Fruit fly (Drosophila melanogaster) whole organism, adult: Measurements from ENCODE around the gene AspRS-m.
A peak's percentile ranks its signal among the peaks of the same experiment; 100 is the strongest.

Experiments used
- CG11617 ChIP-seq: fragments of 200-800 bp; sonication (Bioruptor generic); optimal IDR thresholded peaks from 2 replicates; lab custom pipeline; 2017; ENCODE audit warnings: mild to moderate bottlenecking, missing biosample characterization, missing genetic modification reagents, missing genetic modification characterization
- CG12768 ChIP-seq: fragments of 200-800 bp; sonication (Bioruptor generic); optimal IDR thresholded peaks from 2 replicates; lab custom pipeline; 2017; ENCODE audit warnings: missing biosample characterization, missing genetic modification characterization, mild to moderate bottlenecking, moderate library complexity, missing genetic modification reagents
- CG14711 ChIP-seq: fragments of 200-800 bp; sonication (Bioruptor generic); optimal IDR thresholded peaks from 2 replicates; lab custom pipeline; 2018; ENCODE audit warnings: missing biosample characterization, mild to moderate bottlenecking, missing genetic modification characterization, moderate library complexity
- CG33017 ChIP-seq: fragments of 200-800 bp; sonication (Bioruptor generic); optimal IDR thresholded peaks from 2 replicates; lab custom pipeline; 2018; ENCODE audit warnings: missing biosample characterization, mild to moderate bottlenecking, missing genetic modification characterization, moderate library complexity
- CG7045 ChIP-seq: fragments of 200-800 bp; sonication (Bioruptor generic); optimal IDR thresholded peaks from 2 replicates; lab custom pipeline; 2017; ENCODE audit warnings: missing biosample characterization, mild to moderate bottlenecking, missing genetic modification characterization
- CG7101 ChIP-seq: fragments of 200-800 bp; sonication (Bioruptor generic); optimal IDR thresholded peaks from 2 replicates; lab custom pipeline; 2018; ENCODE audit warnings: missing biosample characterization, mild to moderate bottlenecking, missing genetic modification characterization, moderate library complexity
- Mnt ChIP-seq: fragments of 200-800 bp; sonication (Bioruptor generic); optimal IDR thresholded peaks from 2 replicates; lab custom pipeline; 2016; ENCODE audit warnings: missing biosample characterization, mild to moderate bottlenecking, missing genetic modification characterization
- bab1 ChIP-seq: fragments of 200-800 bp; sonication (Bioruptor generic); optimal IDR thresholded peaks from 3 replicates; lab custom pipeline; 2019; ENCODE audit warnings: missing biosample characterization, mild to moderate bottlenecking, missing genetic modification characterization, moderate library complexity
- cic ChIP-seq: fragments of 200-800 bp; sonication (Bioruptor generic); optimal IDR thresholded peaks from 2 replicates; lab custom pipeline; 2017; ENCODE audit warnings: missing biosample characterization, mild to moderate bottlenecking, missing genetic modification characterization, moderate library complexity
- kay ChIP-seq: fragments of 200-800 bp; sonication (Bioruptor generic); peaks from one replicate; lab custom pipeline; 2016; ENCODE audit warnings: missing biosample characterization, missing genetic modification characterization, borderline replicate concordance
- ovo ChIP-seq: fragments of 200-800 bp; sonication (Bioruptor generic); optimal IDR thresholded peaks from 2 replicates; lab custom pipeline; 2016; ENCODE audit warnings: missing biosample characterization, missing genetic modification characterization
- pad ChIP-seq: fragments of 200-800 bp; sonication (Bioruptor generic); optimal IDR thresholded peaks from 3 replicates; lab custom pipeline; 2017; ENCODE audit warnings: missing biosample characterization, missing genetic modification characterization, mild to moderate bottlenecking, moderate library complexity, missing genetic modification reagents
- toe ChIP-seq: fragments of 200-800 bp; sonication (Bioruptor generic); optimal IDR thresholded peaks from 2 replicates; lab custom pipeline; 2016; ENCODE audit warnings: missing biosample characterization, missing genetic modification characterization

DNA sequence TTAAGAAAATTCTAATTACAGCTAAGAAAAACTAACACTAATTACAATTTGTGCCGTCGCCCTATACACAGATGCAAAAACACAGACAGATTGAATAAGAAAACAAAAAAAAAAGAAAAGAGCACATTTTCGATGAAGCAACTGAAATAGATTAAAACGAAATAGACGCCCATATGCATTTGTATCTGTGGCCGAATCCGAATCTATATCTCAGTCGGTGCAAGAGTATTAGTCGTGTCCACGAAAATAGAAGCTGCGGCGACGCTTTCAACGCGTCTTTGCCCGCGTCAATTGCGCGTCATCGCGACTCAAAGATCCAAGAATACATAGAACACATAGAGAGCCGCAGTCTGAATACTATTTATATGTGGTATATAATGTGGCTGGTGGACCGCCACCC, 48.0 kb downstream of the AspRS-m start:
- TF ChIP-seq CG7101 (tag; lab: Kevin White, UChicago) (no peak), CG7045 (GFP tag; lab: Kevin White, UChicago) (no peak), pad (GFP tag; lab: Kevin White, UChicago) (no peak), CG33017 (tag; lab: Kevin White, UChicago) (no peak), ovo (GFP tag; lab: Kevin White, UChicago) (no peak), CG11617 (GFP tag; lab: Kevin White, UChicago) (no peak), CG12768 (GFP tag; lab: Kevin White, UChicago) (no peak), bab1 (GFP tag; lab: Kevin White, UChicago) (no peak), kay (peak; percentile 54), cic (GFP tag; lab: Kevin White, UChicago) (no peak), CG14711 (tag; lab: Kevin White, UChicago) (no peak), Mnt (GFP tag; lab: Kevin White, UChicago) (no peak), toe (GFP tag; lab: Kevin White, UChicago) (no peak)
